Worm (Caenorhabditis elegans): ENCODE measurements around the gene gfrp-1.

Gene gfrp-1

ce11 chrIV:177487-177886, 25.9 kb upstream of the gfrp-1 start:
- TF ChIP-seq cog-1 (tag; optimal IDR thresholded peaks at IDR 0.05) (no peak), tab-1 (GFP tag; IDR thresholded peaks at IDR 0.05) (no peak), ztf-29 (GFP tag; IDR thresholded peaks at IDR 0.05) (no peak), ref-1 (GFP tag; conservative IDR thresholded peaks at IDR 0.05) (no peak), ztf-23 (GFP tag; IDR thresholded peaks at IDR 0.05) (no peak), med-1 (GFP tag; optimal IDR thresholded peaks at IDR 0.05; ENCODE audit: insufficient read depth) (no peak), T22C8.4 (GFP tag; IDR thresholded peaks at IDR 0.05) (no peak), flt-1 (GFP tag; IDR thresholded peaks at IDR 0.05) (no peak), klf-2 (GFP tag; conservative IDR thresholded peaks at IDR 0.05) (no peak)

DNA sequence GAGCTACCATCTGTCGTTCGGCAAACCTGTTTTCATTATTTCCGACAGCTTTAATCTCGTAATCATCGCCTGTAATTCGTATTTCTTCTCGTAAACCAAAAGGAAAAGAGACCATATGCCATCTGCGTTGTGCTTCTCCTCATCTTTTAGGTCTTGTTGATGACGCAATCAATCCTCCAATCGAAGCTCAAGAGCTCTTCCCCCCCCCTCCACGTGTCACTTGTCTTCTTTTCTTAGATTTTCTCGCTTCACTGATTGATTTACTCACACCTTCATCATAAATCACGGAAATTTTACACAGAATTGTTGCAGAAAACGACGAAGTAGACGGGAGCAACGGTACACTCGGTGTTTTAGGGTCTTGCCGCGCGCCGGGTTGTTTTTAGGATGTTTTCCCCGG, 24.7 kb upstream of the gfrp-1 start, which contains the start of gene tcl-2:
Gene tcl-2 (plus strand): TSS at position 388 of the 400 bp plus-strand sequence.
- TF ChIP-seq flt-1 (GFP tag; IDR thresholded peaks at IDR 0.05) (peak; percentile 12; the same call in 1 of the 2 replicates), ref-1 (GFP tag; conservative IDR thresholded peaks at IDR 0.05) (no peak)

- TF ChIP-seq klf-2 (GFP tag; conservative IDR thresholded peaks at IDR 0.05) (no peak), cog-1 (tag; optimal IDR thresholded peaks at IDR 0.05) (no peak), ztf-23 (GFP tag; IDR thresholded peaks at IDR 0.05) (no peak), med-1 (GFP tag; optimal IDR thresholded peaks at IDR 0.05; ENCODE audit: insufficient read depth) (no peak), tab-1 (GFP tag; IDR thresholded peaks at IDR 0.05) (no peak), flt-1 (GFP tag; IDR thresholded peaks at IDR 0.05) (no peak), ztf-29 (GFP tag; IDR thresholded peaks at IDR 0.05) (no peak)
These were observed 23.7 kb upstream of the gfrp-1 start for ce11 chrIV:179700-180099.

ce11 chrIV:183519-183918, 19.9 kb upstream of the gfrp-1 start:
- TF ChIP-seq klf-2 (GFP tag; conservative IDR thresholded peaks at IDR 0.05) (no peak), cog-1 (tag; optimal IDR thresholded peaks at IDR 0.05) (no peak), ref-1 (GFP tag; conservative IDR thresholded peaks at IDR 0.05) (no peak), med-1 (GFP tag; optimal IDR thresholded peaks at IDR 0.05; ENCODE audit: insufficient read depth) (no peak), flt-1 (GFP tag; IDR thresholded peaks at IDR 0.05) (no peak), ztf-29 (GFP tag; IDR thresholded peaks at IDR 0.05) (no peak), tab-1 (GFP tag; IDR thresholded peaks at IDR 0.05) (no peak), T22C8.4 (GFP tag; IDR thresholded peaks at IDR 0.05) (no peak), ztf-23 (GFP tag; IDR thresholded peaks at IDR 0.05) (no peak)

DNA sequence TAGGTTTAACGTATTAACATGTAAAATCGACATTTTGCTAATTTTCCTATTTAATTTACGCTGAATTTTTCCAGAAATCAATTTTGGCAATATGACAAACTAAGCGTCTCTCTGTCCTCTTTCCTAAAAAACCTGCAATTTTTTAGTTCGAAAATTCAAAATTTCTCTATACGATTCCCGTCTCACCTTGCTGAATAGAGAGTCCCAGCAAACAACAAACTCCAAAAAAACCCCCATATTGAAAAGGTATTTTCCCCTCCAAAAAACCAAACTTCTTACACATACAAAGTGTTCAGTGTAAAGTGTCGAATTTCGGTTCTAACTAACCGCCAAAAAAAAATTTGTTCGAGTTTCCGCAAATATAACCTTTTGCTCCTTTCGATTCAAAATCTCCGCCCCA, 19.2 kb upstream of the gfrp-1 start, which contains the start of gene pnc-1:
Gene pnc-1 (plus strand): TSS at position 301 of the 400 bp plus-strand sequence.
- no peak for TF ChIP-seq klf-2 (GFP tag; conservative IDR thresholded peaks at IDR 0.05)
- no peak for TF ChIP-seq ref-1 (GFP tag; conservative IDR thresholded peaks at IDR 0.05)
- no peak for TF ChIP-seq med-1 (GFP tag; optimal IDR thresholded peaks at IDR 0.05; ENCODE audit: insufficient read depth)
- no peak for TF ChIP-seq cog-1 (tag; optimal IDR thresholded peaks at IDR 0.05)
- TF ChIP-seq ztf-23 (GFP tag; IDR thresholded peaks at IDR 0.05), result no peak
- TF ChIP-seq ztf-29 (GFP tag; IDR thresholded peaks at IDR 0.05), result no peak
- TF ChIP-seq T22C8.4 (GFP tag; IDR thresholded peaks at IDR 0.05), result no peak
- no peak for TF ChIP-seq flt-1 (GFP tag; IDR thresholded peaks at IDR 0.05)
- TF ChIP-seq tab-1 (GFP tag; IDR thresholded peaks at IDR 0.05), result no peak

ce11 chrIV:186110-186509, 17.3 kb upstream of the gfrp-1 start:
- no peak for TF ChIP-seq med-1 (GFP tag; optimal IDR thresholded peaks at IDR 0.05; ENCODE audit: insufficient read depth)

DNA sequence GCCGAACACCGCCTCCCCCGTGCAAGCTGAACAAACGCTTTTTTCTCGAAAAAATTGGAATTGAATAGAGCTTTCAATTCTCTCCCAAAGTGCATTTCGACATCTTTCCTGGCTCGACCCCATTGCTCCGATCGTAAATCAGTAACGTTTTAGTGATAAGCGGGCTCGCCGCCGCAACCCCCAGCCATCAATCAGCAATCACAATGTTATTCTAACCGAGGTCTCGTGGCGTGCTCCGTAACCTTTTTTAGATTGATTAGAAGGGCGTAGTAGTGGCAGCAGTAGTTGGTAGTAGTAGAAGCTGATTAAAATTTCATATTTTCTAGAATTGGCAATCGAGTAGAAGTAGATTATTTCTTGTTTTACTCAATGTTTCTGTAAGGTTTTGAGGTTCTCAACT, 16.1 kb upstream of the gfrp-1 start:
- TF ChIP-seq tab-1 (GFP tag; IDR thresholded peaks at IDR 0.05) (no peak), ref-1 (GFP tag; conservative IDR thresholded peaks at IDR 0.05) (no peak), med-1 (GFP tag; optimal IDR thresholded peaks at IDR 0.05; ENCODE audit: insufficient read depth) (no peak), flt-1 (GFP tag; IDR thresholded peaks at IDR 0.05) (no peak), ztf-29 (GFP tag; IDR thresholded peaks at IDR 0.05) (no peak), ztf-23 (GFP tag; IDR thresholded peaks at IDR 0.05) (no peak), klf-2 (GFP tag; conservative IDR thresholded peaks at IDR 0.05) (no peak), cog-1 (tag; optimal IDR thresholded peaks at IDR 0.05) (no peak), T22C8.4 (GFP tag; IDR thresholded peaks at IDR 0.05) (no peak)

- no peak for TF ChIP-seq ref-1 (GFP tag; conservative IDR thresholded peaks at IDR 0.05)
- no peak for TF ChIP-seq tab-1 (GFP tag; IDR thresholded peaks at IDR 0.05)
- no peak for TF ChIP-seq med-1 (GFP tag; optimal IDR thresholded peaks at IDR 0.05; ENCODE audit: insufficient read depth)
- no peak for TF ChIP-seq T22C8.4 (GFP tag; IDR thresholded peaks at IDR 0.05)
- TF ChIP-seq ztf-29 (GFP tag; IDR thresholded peaks at IDR 0.05), result no peak
- no peak for TF ChIP-seq flt-1 (GFP tag; IDR thresholded peaks at IDR 0.05)
- no peak for TF ChIP-seq klf-2 (GFP tag; conservative IDR thresholded peaks at IDR 0.05)
- no peak for TF ChIP-seq ztf-23 (GFP tag; IDR thresholded peaks at IDR 0.05)
- TF ChIP-seq cog-1 (tag; optimal IDR thresholded peaks at IDR 0.05), result no peak
These were observed 14.3 kb upstream of the gfrp-1 start for ce11 chrIV:189087-189486.

DNA sequence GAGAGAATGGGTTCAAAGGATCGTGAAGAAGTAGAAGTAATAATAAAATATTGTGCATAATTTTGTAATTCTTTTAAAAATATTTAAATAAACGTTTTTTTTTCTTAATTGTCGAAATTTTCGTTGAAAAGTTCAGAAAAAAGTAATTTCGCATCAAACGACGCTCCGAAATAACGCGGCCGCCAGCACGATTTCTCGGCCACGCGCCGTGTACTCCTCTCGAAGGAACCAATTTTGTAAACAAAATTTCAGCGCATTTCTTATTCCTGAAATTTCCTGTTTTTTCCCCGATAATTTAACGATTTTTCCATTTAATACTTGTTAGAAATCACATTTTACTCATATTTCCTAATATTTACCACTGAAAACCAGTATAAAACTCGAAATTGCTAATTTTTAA, 11.4 kb upstream of the gfrp-1 start, which contains the start of gene Y38C1AA.12:
Gene Y38C1AA.12 (plus strand): TSS at position 211 of the 400 bp plus-strand sequence.
- no peak for TF ChIP-seq ref-1 (GFP tag; conservative IDR thresholded peaks at IDR 0.05)
- TF ChIP-seq T22C8.4 (GFP tag; IDR thresholded peaks at IDR 0.05), result no peak
- TF ChIP-seq ztf-29 (GFP tag; IDR thresholded peaks at IDR 0.05), result no peak
- peak; percentile 70; the same call in 1 of the 2 replicates for TF ChIP-seq ztf-23 (GFP tag; IDR thresholded peaks at IDR 0.05)
- TF ChIP-seq flt-1 (GFP tag; IDR thresholded peaks at IDR 0.05), result peak; percentile 84
- TF ChIP-seq tab-1 (GFP tag; IDR thresholded peaks at IDR 0.05), result no peak
- no peak for TF ChIP-seq klf-2 (GFP tag; conservative IDR thresholded peaks at IDR 0.05)
- TF ChIP-seq med-1 (GFP tag; optimal IDR thresholded peaks at IDR 0.05; ENCODE audit: insufficient read depth), result no peak
- peak; percentile 74 for TF ChIP-seq cog-1 (tag; optimal IDR thresholded peaks at IDR 0.05)

- TF ChIP-seq cog-1 (tag; optimal IDR thresholded peaks at IDR 0.05), result no peak
- no peak for TF ChIP-seq ztf-23 (GFP tag; IDR thresholded peaks at IDR 0.05)
- no peak for TF ChIP-seq med-1 (GFP tag; optimal IDR thresholded peaks at IDR 0.05; ENCODE audit: insufficient read depth)
- no peak for TF ChIP-seq klf-2 (GFP tag; conservative IDR thresholded peaks at IDR 0.05)
- TF ChIP-seq ref-1 (GFP tag; conservative IDR thresholded peaks at IDR 0.05), result no peak
These were observed 9.0 kb upstream of the gfrp-1 start, which contains the start of gene csn-3 for ce11 chrIV:194442-194841. TSS of gene csn-3 (plus strand) at chrIV:194742.

Measured in whole organism, midembryonic.